Fruit fly (Drosophila melanogaster): Measurements from ENCODE around the gene Dred.

DNA sequence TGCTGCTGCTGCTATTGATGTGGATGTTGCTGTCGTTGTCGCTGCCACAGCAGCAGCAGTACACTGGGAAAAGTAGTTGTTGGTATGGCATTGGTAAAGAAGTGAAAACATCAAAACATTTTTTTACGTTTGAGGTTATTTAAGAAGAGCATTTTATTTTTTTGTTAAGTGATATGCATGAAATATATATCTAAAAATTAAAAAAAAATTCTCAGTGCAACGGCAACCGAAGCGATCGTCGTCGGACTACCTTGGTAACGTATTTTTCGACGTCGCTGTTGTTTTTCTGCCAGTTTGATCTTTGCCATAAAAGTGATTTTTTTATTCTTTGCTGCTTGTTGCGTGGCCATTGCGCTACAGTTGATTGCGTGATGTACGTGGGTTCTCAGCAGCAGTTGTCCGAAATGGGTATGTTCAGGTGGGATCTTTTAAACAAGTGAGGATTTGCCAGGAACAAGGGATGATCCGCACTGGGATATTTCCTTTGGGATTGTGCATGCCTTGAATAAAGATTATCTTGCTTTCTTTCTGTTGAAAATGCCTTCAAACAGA, 16.8 kb upstream of the Dred start:
- TF ChIP-seq Smox (GFP tag; optimal IDR thresholded peaks at IDR 0.05) (peak; percentile 98), Sox102F (GFP tag; optimal IDR thresholded peaks at IDR 0.05) (peak; percentile 99), Gug (GFP tag; IDR thresholded peaks at IDR 0.05) (peak; percentile 97)

All from whole organism, prepupa.